Worm (Caenorhabditis elegans) whole organism, L4 larva: Measurements from ENCODE around the gene str-109.

Experiments used
- ama-1 ChIP-seq: fragments of 150-350 bp; optimal IDR thresholded peaks from 2 replicates; lab custom pipeline; 2014; ENCODE audit warnings: inconsistent platforms, mixed read lengths
- unc-62 ChIP-seq, 3 experiments: fragments of 150-350 bp in 1 of 3; sonication (generic microtip); optimal IDR thresholded peaks in 2 of 3; peaks in 1 of 3; 1 replicate in 1 of 3; 2 replicates in 2 of 3; lab custom pipeline; 2014 to 2017; ENCODE audit warnings: missing biosample characterization in 3 of 3, missing genetic modification characterization in 3 of 3, missing genetic modification reagents in 3 of 3, missing genotype in 1 of 3

ce11 chrV:16142371-16142770 is 19.7 kb downstream of the str-109 start, which contains the start of gene fbxa-18:
- TF ChIP-seq unc-62 (GFP tag; optimal IDR thresholded peaks at IDR 0.05 in 1 of 2; lab: Kevin White, UChicago): no peak
- TF ChIP-seq unc-62 (tag; optimal IDR thresholded peaks at IDR 0.05; lab: Kevin White, UChicago): no peak
- no peak for TF ChIP-seq ama-1 (lab: Kevin White, UChicago)
